Worm (Caenorhabditis elegans): ENCODE data around the gene T13C2.3.

T13C2.3 gene

DNA sequence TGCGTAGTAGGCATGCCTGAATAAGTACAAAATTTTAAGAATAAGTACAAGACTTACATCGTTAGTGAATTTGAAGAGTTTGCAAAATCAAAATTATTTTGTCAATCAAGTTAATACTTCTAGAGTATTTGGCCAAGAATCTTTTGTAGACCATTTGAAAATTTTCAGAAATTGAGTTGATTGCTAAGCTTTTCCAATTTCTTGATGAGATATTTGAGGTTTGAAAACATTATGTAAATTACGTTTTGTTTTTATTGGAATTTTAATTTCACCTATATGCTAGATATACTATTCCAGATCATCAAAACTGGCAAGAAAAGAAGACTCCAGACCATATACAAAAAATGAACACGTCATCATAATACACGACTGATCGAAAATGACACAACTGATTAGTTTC, 14.0 kb downstream of the T13C2.3 start, which contains the start of gene tab-1:
TSS of gene tab-1 (plus strand) at position 301 of the 400 bp plus-strand sequence.
- TF ChIP-seq lsy-12 (tag; optimal IDR thresholded peaks at IDR 0.05) (no peak), snpc-4 (tag; optimal IDR thresholded peaks at IDR 0.05) (no peak), fkh-10 (GFP tag; optimal IDR thresholded peaks at IDR 0.05) (no peak), nhr-28 (tag; optimal IDR thresholded peaks at IDR 0.05) (no peak), nfya-1 (tag; optimal IDR thresholded peaks at IDR 0.05; ENCODE audit: insufficient read depth) (no peak), pqm-1 (tag; optimal IDR thresholded peaks at IDR 0.05) (no peak), elt-1 (tag; optimal IDR thresholded peaks at IDR 0.05) (no peak), nhr-23 (tag; optimal IDR thresholded peaks at IDR 0.05) (no peak), ztf-4 (tag; optimal IDR thresholded peaks at IDR 0.05) (no peak), nhr-77 (tag; optimal IDR thresholded peaks at IDR 0.05) (no peak), unc-39 (tag; optimal IDR thresholded peaks at IDR 0.05) (no peak), nhr-67 (tag; optimal IDR thresholded peaks at IDR 0.05) (no peak), elt-2 (tag; optimal IDR thresholded peaks at IDR 0.05) (no peak), fkh-2 (tag; optimal IDR thresholded peaks at IDR 0.05) (no peak), nhr-43 (tag; optimal IDR thresholded peaks at IDR 0.05; ENCODE audit: poor library complexity, severe bottlenecking) (no peak), sea-2 (GFP tag; optimal IDR thresholded peaks at IDR 0.05) (no peak), daf-12 (tag; optimal IDR thresholded peaks at IDR 0.05) (no peak)

- TF ChIP-seq unc-62 (GFP tag; optimal IDR thresholded peaks at IDR 0.05) (no peak), nhr-237 (tag; optimal IDR thresholded peaks at IDR 0.05) (no peak), egl-27 (tag; optimal IDR thresholded peaks at IDR 0.05) (no peak), nhr-23 (tag; optimal IDR thresholded peaks at IDR 0.05) (no peak), nhr-67 (tag; optimal IDR thresholded peaks at IDR 0.05) (no peak), elt-2 (tag; optimal IDR thresholded peaks at IDR 0.05) (no peak), nhr-12 (tag; optimal IDR thresholded peaks at IDR 0.05) (no peak), ztf-4 (tag; optimal IDR thresholded peaks at IDR 0.05) (no peak), fkh-2 (tag; optimal IDR thresholded peaks at IDR 0.05) (no peak), lin-39 (tag; optimal IDR thresholded peaks at IDR 0.05) (no peak), daf-12 (tag; optimal IDR thresholded peaks at IDR 0.05) (no peak), ceh-16 (tag; optimal IDR thresholded peaks at IDR 0.05) (no peak), ceh-82 (tag; optimal IDR thresholded peaks at IDR 0.05) (no peak), tbx-2 (tag; optimal IDR thresholded peaks at IDR 0.05) (no peak), fos-1 (tag; optimal IDR thresholded peaks at IDR 0.05) (no peak), nhr-43 (tag; optimal IDR thresholded peaks at IDR 0.05; ENCODE audit: poor library complexity, severe bottlenecking) (no peak)
Observed at ce11 chrII:6807162-6807561, 18.1 kb downstream of the T13C2.3 start, which contains the start of gene F31E8.5. F31E8.5 (minus strand) TSS chrII:6807262.

- TF ChIP-seq fkh-10 (GFP tag; optimal IDR thresholded peaks at IDR 0.05) (peak; percentile 34), pha-4 (tag; optimal IDR thresholded peaks at IDR 0.05) (no peak), hmg-11 (tag; optimal IDR thresholded peaks at IDR 0.05) (peak; percentile 29), egl-5 (tag; optimal IDR thresholded peaks at IDR 0.05) (no peak), lin-39 (tag; optimal IDR thresholded peaks at IDR 0.05) (peak; percentile 63), zag-1 (tag; optimal IDR thresholded peaks at IDR 0.05) (no peak), nfya-1 (tag; optimal IDR thresholded peaks at IDR 0.05; ENCODE audit: insufficient read depth) (peak; percentile 64), skn-1 (tag; optimal IDR thresholded peaks at IDR 0.05) (no peak), lin-15B (tag; optimal IDR thresholded peaks at IDR 0.05) (peak; percentile 18), ztf-4 (tag; optimal IDR thresholded peaks at IDR 0.05) (no peak), lsy-12 (tag; optimal IDR thresholded peaks at IDR 0.05) (no peak)
Observed at ce11 chrII:6808539-6808938, 19.5 kb downstream of the T13C2.3 start.

- no peak for TF ChIP-seq lsy-12 (tag; optimal IDR thresholded peaks at IDR 0.05)
Observed at ce11 chrII:6810663-6811062, 21.6 kb downstream of the T13C2.3 start, which contains the start of gene snt-1. snt-1 (plus strand) TSS chrII:6810963.

DNA sequence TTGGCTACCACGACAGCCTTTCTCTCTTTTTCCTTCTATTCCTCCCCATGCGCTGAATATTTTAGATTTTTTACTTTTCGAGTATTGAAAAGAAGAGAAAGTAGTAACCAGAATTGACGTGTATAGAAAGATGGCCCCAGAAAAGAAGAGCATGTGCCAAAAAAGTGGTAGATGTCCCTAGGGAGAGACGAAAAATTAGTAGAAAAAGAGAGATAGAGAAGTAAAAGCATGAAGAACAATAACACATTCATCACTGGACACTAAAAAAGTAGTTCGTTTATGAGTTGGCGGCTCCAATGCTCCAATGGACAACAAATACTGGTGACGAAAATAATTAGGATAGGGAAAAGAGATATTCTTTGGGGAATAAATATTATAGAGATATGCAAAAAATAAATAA, 23.5 kb downstream of the T13C2.3 start:
- no peak for TF ChIP-seq mdl-1 (tag; optimal IDR thresholded peaks at IDR 0.05)
- peak; percentile 52 for TF ChIP-seq egl-5 (tag; optimal IDR thresholded peaks at IDR 0.05)
- peak; percentile 36 for TF ChIP-seq lin-39 (tag; optimal IDR thresholded peaks at IDR 0.05)
- no peak for TF ChIP-seq nhr-23 (tag; optimal IDR thresholded peaks at IDR 0.05)
- TF ChIP-seq nfya-1 (tag; optimal IDR thresholded peaks at IDR 0.05; ENCODE audit: insufficient read depth), result peak; percentile 34

Measured in whole organism, L3 larva.